Worm (Caenorhabditis elegans) whole organism, L4/young adult: ENCODE results near the gene eelo-2.

Source experiments
- W03F9.2 ChIP-seq: fragments of 150-350 bp; optimal IDR thresholded peaks from 2 replicates; lab custom pipeline; 2014; ENCODE audit warnings: missing biosample characterization, missing genetic modification characterization
- dao-5 ChIP-seq: sonication (generic microtip); optimal IDR thresholded peaks from 2 replicates; lab custom pipeline; 2016; ENCODE audit warnings: missing genotype, missing genetic modification characterization, moderate library complexity, missing compliant biosample characterization
- him-1 ChIP-seq: sonication (generic microtip); optimal IDR thresholded peaks from 2 replicates; lab custom pipeline; 2016; ENCODE audit warnings: missing genotype, missing genetic modification reagents, missing genetic modification characterization, missing compliant biosample characterization

The eelo-2 gene

ce11 chrIV:17273602-17274110 is 23.7 kb downstream of the eelo-2 start, which contains the start of gene gln-5:
gln-5 (minus strand) TSS chrIV:17273652.
- TF ChIP-seq dao-5 (no peak), him-1 (tag; lab: Kevin White, UChicago) (no peak), W03F9.2 (no peak)

- TF ChIP-seq W03F9.2 (no peak), dao-5 (no peak), him-1 (tag; lab: Kevin White, UChicago) (no peak)
Measured at ce11 chrIV:17275281-17275680, 25.4 kb downstream of the eelo-2 start, which contains the start of gene lhfp-4. lhfp-4 (plus strand) TSS chrIV:17275581.

- TF ChIP-seq him-1 (tag; lab: Kevin White, UChicago) (no peak), dao-5 (no peak), W03F9.2 (no peak)
Measured at ce11 chrIV:17276705-17277458, 27.0 kb downstream of the eelo-2 start, which contains the start of gene clec-196. clec-196 (plus strand) TSS chrIV:17276956.

- no peak for TF ChIP-seq him-1 (tag; lab: Kevin White, UChicago)
- no peak for TF ChIP-seq dao-5
- no peak for TF ChIP-seq W03F9.2
Measured at ce11 chrIV:17277459-17278173, 27.7 kb downstream of the eelo-2 start.

- peak; percentile 93 for TF ChIP-seq W03F9.2
- peak; percentile 8 for TF ChIP-seq dao-5
- peak; percentile 98 for TF ChIP-seq him-1 (tag; lab: Kevin White, UChicago)
Measured at ce11 chrIV:17278363-17278762, 28.4 kb downstream of the eelo-2 start.

- TF ChIP-seq W03F9.2, result no peak
Measured at ce11 chrIV:17278861-17279591, 29.1 kb downstream of the eelo-2 start, which contains the start of gene hsp-1. hsp-1 (plus strand) TSS chrIV:17278959.

ce11 chrIV:17279592-17280440 is 29.9 kb downstream of the eelo-2 start:
- no peak for TF ChIP-seq dao-5
- TF ChIP-seq W03F9.2, result no peak
- no peak for TF ChIP-seq him-1 (tag; lab: Kevin White, UChicago)

ce11 chrIV:17280441-17280939 is 30.6 kb downstream of the eelo-2 start:
- no peak for TF ChIP-seq W03F9.2
- no peak for TF ChIP-seq him-1 (tag; lab: Kevin White, UChicago)
- no peak for TF ChIP-seq dao-5

ce11 chrIV:17281060-17282021 is 31.4 kb downstream of the eelo-2 start:
- TF ChIP-seq dao-5 (no peak), W03F9.2 (peak; percentile 91), him-1 (tag; lab: Kevin White, UChicago) (peak; percentile 58)

ce11 chrIV:17284099-17284498 is 34.2 kb downstream of the eelo-2 start, which contains the start of gene nra-1:
nra-1 (minus strand) TSS chrIV:17284199.
- TF ChIP-seq W03F9.2, result no peak
- no peak for TF ChIP-seq dao-5
- TF ChIP-seq him-1 (tag; lab: Kevin White, UChicago), result no peak

ce11 chrIV:17285263-17285662 is 35.3 kb downstream of the eelo-2 start:
- TF ChIP-seq him-1 (tag; lab: Kevin White, UChicago), result no peak
- TF ChIP-seq W03F9.2, result no peak
- TF ChIP-seq dao-5, result no peak
